Worm (Caenorhabditis elegans) whole organism, L1 larva: ENCODE results near the gene Y56A3A.33.

Source experiments
- C34B4.2 ChIP-seq: sonication (generic microtip); optimal IDR thresholded peaks from 2 replicates; lab custom pipeline; 2017; ENCODE audit warnings: mild to moderate bottlenecking, missing genetic modification characterization, missing compliant biosample characterization
- alr-1 ChIP-seq: fragments of 200-800 bp; sonication (Bioruptor generic); optimal IDR thresholded peaks from 2 replicates; lab custom pipeline; 2018; ENCODE audit warnings: borderline replicate concordance, mild to moderate bottlenecking, missing genetic modification characterization, missing compliant biosample characterization
- ama-1 ChIP-seq: fragments of 150-350 bp; optimal IDR thresholded peaks from 2 replicates; lab custom pipeline; 2014
- blmp-1 ChIP-seq: fragments of 150-350 bp; optimal IDR thresholded peaks from 2 replicates; lab custom pipeline; 2014; ENCODE audit warnings: missing biosample characterization, missing genetic modification characterization
- ceh-63 ChIP-seq: fragments of 200-800 bp; sonication (Bioruptor generic); optimal IDR thresholded peaks from 2 replicates; lab custom pipeline; 2018; ENCODE audit warnings: mild to moderate bottlenecking, missing genetic modification characterization, missing compliant biosample characterization
- ceh-82 ChIP-seq, 3 experiments: fragments of 150-350 bp in 1 of 3; sonication (generic microtip) in 2 of 3; optimal IDR thresholded peaks; 2 replicates each; lab custom pipeline; 2014 to 2017; ENCODE audit warnings: missing biosample characterization in 3 of 3, missing genetic modification characterization in 3 of 3
- ceh-88 ChIP-seq: fragments of 200-800 bp; sonication (Bioruptor generic); IDR thresholded peaks from 2 replicates; pipeline ENCODE4 v1.3.6; 2022; ENCODE audit warnings: missing genetic modification characterization, missing compliant biosample characterization
- dpl-1 ChIP-seq, 3 experiments: fragments of 150-350 bp in 2 of 3; sonication (generic microtip) in 1 of 3; optimal IDR thresholded peaks; 2 replicates each; lab custom pipeline; 2014 to 2017; ENCODE audit warnings: missing biosample characterization in 3 of 3, missing genetic modification characterization in 3 of 3, missing genetic modification reagents in 3 of 3
- dsc-1 ChIP-seq: sonication (generic microtip); optimal IDR thresholded peaks from 2 replicates; lab custom pipeline; 2016; ENCODE audit warnings: mild to moderate bottlenecking, missing genetic modification characterization, missing compliant biosample characterization
- efl-1 ChIP-seq, 4 experiments: fragments of 150-350 bp; optimal IDR thresholded peaks in 3 of 4; peaks in 1 of 4; 1 replicate in 1 of 4; 2 replicates in 3 of 4; lab custom pipeline; 2014; ENCODE audit warnings: missing biosample characterization in 2 of 4, missing genetic modification characterization in 2 of 4, missing genetic modification reagents in 2 of 4
- efl-3 ChIP-seq: fragments of 200-800 bp; sonication (Bioruptor generic); optimal IDR thresholded peaks from 2 replicates; lab custom pipeline; 2018; ENCODE audit warnings: mild to moderate bottlenecking, missing genetic modification characterization, missing compliant biosample characterization
- egl-13 ChIP-seq: sonication (generic microtip); optimal IDR thresholded peaks from 2 replicates; lab custom pipeline; 2016; ENCODE audit warnings: missing genotype, missing genetic modification reagents, missing genetic modification characterization, missing compliant biosample characterization
- elt-2 ChIP-seq: sonication (generic microtip); optimal IDR thresholded peaks from 2 replicates; lab custom pipeline; 2016; ENCODE audit warnings: missing genetic modification characterization, mild to moderate bottlenecking, inconsistent platforms, missing compliant biosample characterization, missing genetic modification reagents
- ets-5 ChIP-seq: fragments of 200-800 bp; sonication (Bioruptor generic); IDR thresholded peaks from 2 replicates; pipeline ENCODE4 v1.3.6; 2022; ENCODE audit warnings: missing genetic modification characterization, missing compliant biosample characterization
- fkh-8 ChIP-seq: sonication (generic microtip); optimal IDR thresholded peaks from 2 replicates; lab custom pipeline; 2016; ENCODE audit warnings: mild to moderate bottlenecking, missing genetic modification characterization, missing compliant biosample characterization
- hlh-17 ChIP-seq: fragments of 200-800 bp; sonication (Bioruptor generic); optimal IDR thresholded peaks from 2 replicates; lab custom pipeline; 2018; ENCODE audit warnings: missing genetic modification characterization, mild to moderate bottlenecking, missing compliant biosample characterization, moderate library complexity, borderline replicate concordance
- hlh-4 ChIP-seq: sonication (generic microtip); optimal IDR thresholded peaks from 2 replicates; lab custom pipeline; 2016; ENCODE audit warnings: mild to moderate bottlenecking, missing genetic modification characterization, missing compliant biosample characterization
- hpl-2 ChIP-seq: fragments of 150-350 bp; optimal IDR thresholded peaks from 2 replicates; lab custom pipeline; 2014; ENCODE audit warnings: missing biosample characterization, missing genetic modification reagents, missing genetic modification characterization
- irx-1 ChIP-seq: sonication (generic microtip); optimal IDR thresholded peaks from 2 replicates; lab custom pipeline; 2016; ENCODE audit warnings: missing genetic modification characterization, missing compliant biosample characterization
- lin-13 ChIP-seq: fragments of 150-350 bp; optimal IDR thresholded peaks from 2 replicates; lab custom pipeline; 2014; ENCODE audit warnings: missing biosample characterization, missing genetic modification reagents, missing genetic modification characterization
- lin-14 ChIP-seq: fragments of 200-800 bp; sonication (Bioruptor generic); optimal IDR thresholded peaks from 2 replicates; lab custom pipeline; 2018; ENCODE audit warnings: mild to moderate bottlenecking, missing genetic modification characterization, moderate library complexity, missing compliant biosample characterization
- lin-35 ChIP-seq, 2 experiments: fragments of 150-350 bp; optimal IDR thresholded peaks; 2 replicates each; lab custom pipeline; 2014; ENCODE audit warnings: missing biosample characterization in 2 of 2, missing genetic modification characterization in 2 of 2, missing genetic modification reagents in 2 of 2
- lin-39 ChIP-seq: fragments of 150-350 bp; optimal IDR thresholded peaks from 2 replicates; lab custom pipeline; 2014; ENCODE audit warnings: missing biosample characterization, missing genetic modification reagents, missing genetic modification characterization
- lir-3 ChIP-seq: sonication (generic microtip); optimal IDR thresholded peaks from 2 replicates; lab custom pipeline; 2016; ENCODE audit warnings: mild to moderate bottlenecking, missing genetic modification characterization, moderate library complexity, missing compliant biosample characterization; ENCODE audit not compliant: poor library complexity
- mab-9 ChIP-seq: fragments of 200-800 bp; sonication (Bioruptor generic); IDR thresholded peaks from 2 replicates; pipeline ENCODE4 v1.3.6; 2022; ENCODE audit warnings: missing genetic modification reagents, missing genetic modification characterization, missing compliant biosample characterization
- mef-2 ChIP-seq: fragments of 150-350 bp; optimal IDR thresholded peaks from 2 replicates; lab custom pipeline; 2014; ENCODE audit warnings: missing biosample characterization, missing genetic modification characterization
- mep-1 ChIP-seq: fragments of 150-350 bp; optimal IDR thresholded peaks from 2 replicates; lab custom pipeline; 2014; ENCODE audit warnings: missing biosample characterization, missing genetic modification characterization
- nhr-11 ChIP-seq: fragments of 150-350 bp; optimal IDR thresholded peaks from 2 replicates; lab custom pipeline; 2014; ENCODE audit warnings: missing biosample characterization, missing genetic modification characterization
- nhr-12 ChIP-seq: sonication (generic microtip); optimal IDR thresholded peaks from 2 replicates; lab custom pipeline; 2017; ENCODE audit warnings: missing biosample characterization, missing genetic modification characterization
- nhr-237 ChIP-seq: fragments of 150-350 bp; optimal IDR thresholded peaks from 2 replicates; lab custom pipeline; 2014; ENCODE audit warnings: missing biosample characterization, missing genetic modification characterization
- nhr-28 ChIP-seq: fragments of 150-350 bp; optimal IDR thresholded peaks from 2 replicates; lab custom pipeline; 2014; ENCODE audit warnings: missing biosample characterization, missing genetic modification characterization
- nhr-76 ChIP-seq: sonication (generic microtip); optimal IDR thresholded peaks from 2 replicates; lab custom pipeline; 2017; ENCODE audit warnings: missing biosample characterization, missing genetic modification characterization
- nhr-84 ChIP-seq: sonication (generic microtip); optimal IDR thresholded peaks from 2 replicates; lab custom pipeline; 2017; ENCODE audit warnings: missing biosample characterization, missing genetic modification characterization
- nhr-90 ChIP-seq: sonication (generic microtip); optimal IDR thresholded peaks from 2 replicates; lab custom pipeline; 2016; ENCODE audit warnings: mild to moderate bottlenecking, missing genetic modification characterization, missing compliant biosample characterization; ENCODE audit not compliant: poor library complexity
- pax-3 ChIP-seq: fragments of 200-800 bp; sonication (Bioruptor generic); optimal IDR thresholded peaks from 2 replicates; lab custom pipeline; 2018; ENCODE audit warnings: mild to moderate bottlenecking, missing genetic modification characterization, moderate library complexity, missing compliant biosample characterization
- skn-1 ChIP-seq: fragments of 150-350 bp; optimal IDR thresholded peaks from 2 replicates; lab custom pipeline; 2014; ENCODE audit warnings: missing biosample characterization, missing genetic modification characterization
- snu-23 ChIP-seq: sonication (generic microtip); optimal IDR thresholded peaks from 2 replicates; lab custom pipeline; 2016; ENCODE audit warnings: missing genetic modification characterization, missing compliant biosample characterization
- sup-37 ChIP-seq: fragments of 200-800 bp; sonication (Bioruptor generic); optimal IDR thresholded peaks from 2 replicates; lab custom pipeline; 2018; ENCODE audit warnings: mild to moderate bottlenecking, missing genetic modification characterization, missing compliant biosample characterization
- swsn-7 ChIP-seq: sonication (generic microtip); optimal IDR thresholded peaks from 2 replicates; lab custom pipeline; 2016; ENCODE audit warnings: missing genetic modification characterization, missing compliant biosample characterization
- tbx-2 ChIP-seq: sonication (generic microtip); optimal IDR thresholded peaks from 2 replicates; lab custom pipeline; 2016; ENCODE audit warnings: missing genetic modification characterization, missing compliant biosample characterization
- tlp-1 ChIP-seq: fragments of 150-350 bp; optimal IDR thresholded peaks from 2 replicates; lab custom pipeline; 2014; ENCODE audit warnings: missing biosample characterization, missing genetic modification characterization
- unc-30 ChIP-seq: sonication (generic microtip); optimal IDR thresholded peaks from 2 replicates; lab custom pipeline; 2017; ENCODE audit warnings: missing biosample characterization, missing genetic modification characterization
- unc-62 ChIP-seq: fragments of 150-350 bp; optimal IDR thresholded peaks from 2 replicates; lab custom pipeline; 2014; ENCODE audit warnings: missing biosample characterization, missing genetic modification reagents, missing genetic modification characterization
- unc-86 ChIP-seq: sonication (generic microtip); optimal IDR thresholded peaks from 2 replicates; lab custom pipeline; 2016; ENCODE audit warnings: missing genetic modification characterization, missing compliant biosample characterization
- unc-98 ChIP-seq: fragments of 200-800 bp; sonication (Bioruptor generic); IDR thresholded peaks from 2 replicates; pipeline ENCODE4 v1.3.6; 2022; ENCODE audit warnings: missing genetic modification characterization, missing compliant biosample characterization
- xbp-1 ChIP-seq: sonication (generic microtip); optimal IDR thresholded peaks from 2 replicates; lab custom pipeline; 2016; ENCODE audit warnings: missing genetic modification characterization, missing compliant biosample characterization
- zag-1 ChIP-seq: fragments of 150-350 bp; optimal IDR thresholded peaks from 2 replicates; lab custom pipeline; 2014; ENCODE audit warnings: missing biosample characterization, missing genetic modification characterization
- ztf-4 ChIP-seq: fragments of 150-350 bp; optimal IDR thresholded peaks from 2 replicates; lab custom pipeline; 2014; ENCODE audit warnings: missing biosample characterization, missing genetic modification characterization

Y56A3A.33 gene

ce11 chrIII:12015611-12016010 is 12.9 kb upstream of the Y56A3A.33 start (continued):
- TF ChIP-seq hlh-4 (no peak), blmp-1 (tag; lab: Kevin White, UChicago) (peak; percentile 70), C34B4.2 (no peak), efl-3 (GFP tag; lab: Kevin White, UChicago) (no peak), sup-37 (GFP tag; lab: Kevin White, UChicago) (no peak), pax-3 (tag; lab: Kevin White, UChicago) (no peak), ama-1 (lab: Kevin White, UChicago) (no peak), ceh-88 (no peak), irx-1 (tag; lab: Kevin White, UChicago) (no peak), nhr-12 (tag; lab: Kevin White, UChicago) (no peak), nhr-28 (no peak), swsn-7 (tag; lab: Kevin White, UChicago) (no peak), dpl-1 (GFP tag; optimal IDR thresholded peaks at IDR 0.05; lab: Kevin White, UChicago) (no peak), nhr-84 (tag; lab: Kevin White, UChicago) (no peak), nhr-90 (no peak), nhr-237 (tag; lab: Kevin White, UChicago) (no peak), mep-1 (tag; lab: Kevin White, UChicago) (peak; percentile 35), unc-86 (no peak), ztf-4 (tag; lab: Kevin White, UChicago) (no peak), dsc-1 (tag; lab: Kevin White, UChicago) (no peak), zag-1 (tag; lab: Kevin White, UChicago) (no peak), lin-13 (GFP tag; lab: Kevin White, UChicago) (no peak), hlh-17 (GFP tag; lab: Kevin White, UChicago) (no peak), alr-1 (no peak), xbp-1 (tag; lab: Kevin White, UChicago) (no peak), hpl-2 (GFP tag; lab: Kevin White, UChicago) (no peak), egl-13 (tag; lab: Kevin White, UChicago) (no peak), mab-9 (GFP tag; lab: Robert Waterston, UW) (no peak), lir-3 (no peak), elt-2 (no peak), fkh-8 (tag; lab: Kevin White, UChicago) (no peak), tlp-1 (tag; lab: Kevin White, UChicago) (no peak), nhr-76 (tag; lab: Kevin White, UChicago) (no peak), mef-2 (tag; lab: Kevin White, UChicago) (no peak), unc-62 (GFP tag; lab: Kevin White, UChicago) (no peak), ceh-63 (GFP tag; lab: Kevin White, UChicago) (no peak), lin-35 (GFP tag; optimal IDR thresholded peaks at IDR 0.05; lab: Kevin White, UChicago) (peak in 1 of 2 experiments; percentile 44), ets-5 (GFP tag; lab: Robert Waterston, UW) (no peak), nhr-11 (tag; lab: Kevin White, UChicago) (no peak), ceh-82 (tag; optimal IDR thresholded peaks at IDR 0.05; lab: Kevin White, UChicago) (no peak), skn-1 (tag; lab: Kevin White, UChicago) (peak; percentile 31), snu-23 (GFP tag; lab: Kevin White, UChicago) (peak; percentile 61)

ce11 chrIII:12015183-12015582 is 12.4 kb upstream of the Y56A3A.33 start:
- TF ChIP-seq ztf-4 (tag; lab: Kevin White, UChicago) (no peak), elt-2 (no peak), swsn-7 (tag; lab: Kevin White, UChicago) (no peak), alr-1 (no peak), nhr-84 (tag; lab: Kevin White, UChicago) (no peak), egl-13 (tag; lab: Kevin White, UChicago) (no peak), unc-86 (no peak), unc-30 (no peak), fkh-8 (tag; lab: Kevin White, UChicago) (no peak), lin-13 (GFP tag; lab: Kevin White, UChicago) (no peak), lin-14 (GFP tag; lab: Kevin White, UChicago) (no peak), dpl-1 (GFP tag; optimal IDR thresholded peaks at IDR 0.05; lab: Kevin White, UChicago) (no peak), unc-98 (GFP tag; lab: Robert Waterston, UW) (no peak), efl-1 (optimal IDR thresholded peaks at IDR 0.05; lab: Kevin White, UChicago) (no peak), efl-1 (GFP tag; optimal IDR thresholded peaks at IDR 0.05 in 1 of 2; lab: Kevin White, UChicago) (no peak), ceh-82 (tag; optimal IDR thresholded peaks at IDR 0.05; lab: Kevin White, UChicago) (no peak), ets-5 (GFP tag; lab: Robert Waterston, UW) (no peak), tbx-2 (no peak), lin-39 (tag; lab: Kevin White, UChicago) (no peak)
